Worm (Caenorhabditis elegans) whole organism, L4 larva: ENCODE data around the gene pik-1.

ENCODE experiments used
- D1046.2 ChIP-seq: fragments of 200-800 bp; sonication (Bioruptor generic); IDR thresholded peaks from 2 replicates; pipeline ENCODE4 v1.3.6; 2022; ENCODE audit warnings: missing genetic modification characterization, missing compliant biosample characterization
- F37D6.2 ChIP-seq: sonication (generic microtip); optimal IDR thresholded peaks from 2 replicates; lab custom pipeline; 2016; ENCODE audit warnings: mild to moderate bottlenecking, missing genetic modification characterization, missing compliant biosample characterization
- T20F7.1 ChIP-seq: fragments of 200-800 bp; sonication (Bioruptor generic); optimal IDR thresholded peaks from 2 replicates; lab custom pipeline; 2018; ENCODE audit warnings: mild to moderate bottlenecking, missing genetic modification characterization, missing compliant biosample characterization
- T26A8.4 ChIP-seq: fragments of 200-800 bp; sonication (Bioruptor generic); IDR thresholded peaks from 2 replicates; pipeline ENCODE4 v1.3.6; 2022; ENCODE audit warnings: missing genetic modification characterization, missing compliant biosample characterization
- aha-1 ChIP-seq: fragments of 150-350 bp; peaks from one replicate; lab custom pipeline; 2014; ENCODE audit warnings: missing biosample characterization, missing genetic modification characterization
- ama-1 ChIP-seq: fragments of 150-350 bp; optimal IDR thresholded peaks from 2 replicates; lab custom pipeline; 2014; ENCODE audit warnings: inconsistent platforms, mixed read lengths
- arid-1 ChIP-seq: fragments of 200-800 bp; sonication (Bioruptor generic); conservative IDR thresholded peaks from 2 replicates; pipeline ENCODE4 v1.3.6; 2022; ENCODE audit warnings: missing genetic modification reagents, missing genetic modification characterization, missing compliant biosample characterization
- ceh-32 ChIP-seq: sonication (generic microtip); optimal IDR thresholded peaks from 2 replicates; lab custom pipeline; 2016; ENCODE audit warnings: mild to moderate bottlenecking, missing genetic modification characterization, missing compliant biosample characterization; ENCODE audit not compliant: poor library complexity
- ceh-44 ChIP-seq: fragments of 200-800 bp; sonication (Bioruptor generic); IDR thresholded peaks from 2 replicates; pipeline ENCODE4 v1.3.6; 2022; ENCODE audit warnings: missing genetic modification reagents, missing genetic modification characterization, missing compliant biosample characterization
- ceh-62 ChIP-seq: sonication (generic microtip); optimal IDR thresholded peaks from 2 replicates; lab custom pipeline; 2017; ENCODE audit warnings: missing biosample characterization, missing genetic modification characterization
- ceh-82 ChIP-seq: sonication (generic microtip); optimal IDR thresholded peaks from 2 replicates; lab custom pipeline; 2017; ENCODE audit warnings: missing biosample characterization, missing genetic modification characterization
- ctbp-1 ChIP-seq: fragments of 200-800 bp; sonication (Bioruptor generic); IDR thresholded peaks from 2 replicates; pipeline ENCODE4 v1.3.6; 2022; ENCODE audit warnings: missing genetic modification reagents, missing genetic modification characterization, missing compliant biosample characterization
- daf-19 ChIP-seq: fragments of 200-800 bp; sonication (Bioruptor generic); conservative IDR thresholded peaks from 2 replicates; pipeline ENCODE4 v1.3.6; 2022; ENCODE audit warnings: missing genetic modification characterization, missing compliant biosample characterization
- dmd-6 ChIP-seq: fragments of 200-800 bp; sonication (Bioruptor generic); IDR thresholded peaks from 2 replicates; pipeline ENCODE4 v1.3.6; 2022; ENCODE audit warnings: missing genetic modification reagents, missing genetic modification characterization, missing compliant biosample characterization
- dmd-8 ChIP-seq: fragments of 200-800 bp; sonication (Bioruptor generic); IDR thresholded peaks from 2 replicates; pipeline ENCODE4 v1.3.6; 2022; ENCODE audit warnings: missing genetic modification characterization, missing compliant biosample characterization
- dmd-9 ChIP-seq: fragments of 200-800 bp; sonication (Bioruptor generic); IDR thresholded peaks from 2 replicates; pipeline ENCODE4 v1.3.6; 2022; ENCODE audit warnings: missing genetic modification reagents, missing genetic modification characterization, missing compliant biosample characterization
- dve-1 ChIP-seq: sonication (generic microtip); optimal IDR thresholded peaks from 2 replicates; lab custom pipeline; 2017; ENCODE audit warnings: antibody characterized with exemption, mild to moderate bottlenecking, missing genetic modification characterization, missing compliant biosample characterization; ENCODE audit not compliant: insufficient read depth
- egl-27 ChIP-seq: sonication (generic microtip); optimal IDR thresholded peaks from 3 replicates; lab custom pipeline; 2017; ENCODE audit warnings: missing biosample characterization, missing genetic modification reagents, missing genetic modification characterization
- egl-43 ChIP-seq: fragments of 200-800 bp; sonication (Bioruptor generic); IDR thresholded peaks from 2 replicates; pipeline ENCODE4 v1.3.6; 2022; ENCODE audit warnings: missing genetic modification reagents, missing genetic modification characterization, missing compliant biosample characterization
- fkh-10 ChIP-seq: fragments of 150-350 bp; optimal IDR thresholded peaks from 2 replicates; lab custom pipeline; 2014; ENCODE audit warnings: missing biosample characterization, missing genetic modification reagents, missing genetic modification characterization
- hif-1 ChIP-seq, 2 experiments: sonication (generic microtip); optimal IDR thresholded peaks; 2 replicates each; lab custom pipeline; 2016 to 2017; ENCODE audit warnings: missing compliant biosample characterization in 2 of 2, missing genetic modification characterization in 2 of 2, missing genetic modification reagents in 2 of 2, missing genotype in 2 of 2, mild to moderate bottlenecking in 1 of 2
- hlh-11 ChIP-seq: fragments of 200-800 bp; sonication (Bioruptor generic); optimal IDR thresholded peaks from 2 replicates; lab custom pipeline; 2018; ENCODE audit warnings: mild to moderate bottlenecking, missing genetic modification characterization, missing compliant biosample characterization
- hlh-30 ChIP-seq: sonication (generic microtip); optimal IDR thresholded peaks from 2 replicates; lab custom pipeline; 2017; ENCODE audit warnings: antibody characterized with exemption, mild to moderate bottlenecking, missing genetic modification characterization, missing compliant biosample characterization; ENCODE audit not compliant: insufficient read depth
- lim-7 ChIP-seq: fragments of 200-800 bp; sonication (Bioruptor generic); IDR thresholded peaks from 2 replicates; pipeline ENCODE4 v1.3.6; 2022; ENCODE audit warnings: missing genetic modification characterization, missing compliant biosample characterization
- lin-29 ChIP-seq: fragments of 200-800 bp; sonication (Bioruptor generic); IDR thresholded peaks from 2 replicates; pipeline ENCODE4 v1.3.6; 2022; ENCODE audit warnings: missing genetic modification reagents, missing genetic modification characterization, missing compliant biosample characterization
- lin-38 ChIP-seq: fragments of 200-800 bp; sonication (Bioruptor generic); IDR thresholded peaks from 2 replicates; pipeline ENCODE4 v1.3.6; 2022; ENCODE audit warnings: missing genetic modification reagents, missing genetic modification characterization, missing compliant biosample characterization
- lsy-2 ChIP-seq, 2 experiments: fragments of 150-350 bp in 1 of 2; sonication (generic microtip) in 1 of 2; optimal IDR thresholded peaks; 2 replicates each; lab custom pipeline; 2014 to 2017; ENCODE audit warnings: missing biosample characterization in 2 of 2, missing genetic modification characterization in 2 of 2
- mdl-1 ChIP-seq, 2 experiments: fragments of 150-350 bp in 1 of 2; sonication (generic microtip) in 1 of 2; optimal IDR thresholded peaks; 2 replicates each; lab custom pipeline; 2014 to 2017; ENCODE audit warnings: missing biosample characterization in 2 of 2, missing genetic modification characterization in 2 of 2
- mes-2 ChIP-seq: sonication (generic microtip); optimal IDR thresholded peaks from 2 replicates; lab custom pipeline; 2016; ENCODE audit warnings: missing genotype, mild to moderate bottlenecking, missing genetic modification characterization, missing compliant biosample characterization; ENCODE audit not compliant: poor library complexity, severe bottlenecking
- mxl-2 ChIP-seq: fragments of 200-800 bp; sonication (Bioruptor generic); conservative IDR thresholded peaks from 2 replicates; pipeline ENCODE4 v1.3.6; 2022; ENCODE audit warnings: missing genetic modification reagents, missing genetic modification characterization, missing compliant biosample characterization
- nhr-10 ChIP-seq: fragments of 150-350 bp; optimal IDR thresholded peaks from 2 replicates; lab custom pipeline; 2014; ENCODE audit warnings: missing biosample characterization, missing genetic modification characterization
- nhr-102 ChIP-seq: sonication (generic microtip); optimal IDR thresholded peaks from 2 replicates; lab custom pipeline; 2016; ENCODE audit warnings: mild to moderate bottlenecking, missing genetic modification characterization, moderate library complexity, missing compliant biosample characterization
- nhr-11 ChIP-seq: fragments of 150-350 bp; optimal IDR thresholded peaks from 2 replicates; lab custom pipeline; 2014; ENCODE audit warnings: missing biosample characterization, missing genetic modification characterization
- nhr-28 ChIP-seq: fragments of 150-350 bp; optimal IDR thresholded peaks from 2 replicates; lab custom pipeline; 2014; ENCODE audit warnings: missing biosample characterization, missing genetic modification characterization
- nhr-41 ChIP-seq: fragments of 200-800 bp; sonication (Bioruptor generic); IDR thresholded peaks from 2 replicates; pipeline ENCODE4 v1.3.6; 2022; ENCODE audit warnings: missing genetic modification reagents, missing genetic modification characterization, missing compliant biosample characterization
- nhr-42 ChIP-seq: fragments of 200-800 bp; sonication (Bioruptor generic); IDR thresholded peaks from 2 replicates; pipeline ENCODE4 v1.3.6; 2022; ENCODE audit warnings: missing genetic modification characterization, missing compliant biosample characterization
- nhr-6 ChIP-seq: fragments of 150-350 bp; optimal IDR thresholded peaks from 2 replicates; lab custom pipeline; 2014; ENCODE audit warnings: missing biosample characterization, missing genetic modification characterization
- nhr-77 ChIP-seq: fragments of 150-350 bp; optimal IDR thresholded peaks from 2 replicates; lab custom pipeline; 2014; ENCODE audit warnings: missing biosample characterization, missing genetic modification characterization
- pha-4 ChIP-seq, 2 experiments: fragments of 150-350 bp in 1 of 2; fragments of 200-800 bp in 1 of 2; sonication (Bioruptor generic) in 1 of 2; IDR thresholded peaks in 1 of 2; optimal IDR thresholded peaks in 1 of 2; 2 replicates each; pipeline versions ENCODE4 v1.3.6 to Lab custom; 2014 to 2022; ENCODE audit warnings: missing genetic modification characterization in 2 of 2, missing genetic modification reagents in 2 of 2, missing biosample characterization in 1 of 2, missing compliant biosample characterization in 1 of 2
- rbr-2 ChIP-seq: sonication (generic microtip); optimal IDR thresholded peaks from 2 replicates; lab custom pipeline; 2016; ENCODE audit warnings: missing genotype, missing genetic modification characterization, missing compliant biosample characterization
- spr-1 ChIP-seq: sonication (generic microtip); optimal IDR thresholded peaks from 2 replicates; lab custom pipeline; 2016; ENCODE audit warnings: mild to moderate bottlenecking, missing genetic modification characterization, missing compliant biosample characterization
- unc-130 ChIP-seq: sonication (generic microtip); optimal IDR thresholded peaks from 2 replicates; lab custom pipeline; 2016; ENCODE audit warnings: missing genetic modification reagents, missing genetic modification characterization, missing compliant biosample characterization
- unc-39 ChIP-seq: sonication (generic microtip); optimal IDR thresholded peaks from 2 replicates; lab custom pipeline; 2017; ENCODE audit warnings: missing biosample characterization, missing genetic modification characterization
- zag-1 ChIP-seq: fragments of 150-350 bp; optimal IDR thresholded peaks from 2 replicates; lab custom pipeline; 2014; ENCODE audit warnings: missing biosample characterization, missing genetic modification characterization
- zfp-2 ChIP-seq: sonication (generic microtip); optimal IDR thresholded peaks from 2 replicates; lab custom pipeline; 2016; ENCODE audit warnings: mild to moderate bottlenecking, missing genetic modification characterization, missing compliant biosample characterization
- zfp-3 ChIP-seq: fragments of 200-800 bp; sonication (Bioruptor generic); conservative IDR thresholded peaks from 2 replicates; pipeline ENCODE4 v1.3.6; 2022; ENCODE audit warnings: missing genetic modification reagents, missing genetic modification characterization, missing compliant biosample characterization
- ztf-11 ChIP-seq: fragments of 150-350 bp; optimal IDR thresholded peaks from 2 replicates; lab custom pipeline; 2014; ENCODE audit warnings: missing biosample characterization, missing genetic modification characterization
- ztf-7 ChIP-seq: fragments of 150-350 bp; optimal IDR thresholded peaks from 2 replicates; lab custom pipeline; 2014; ENCODE audit warnings: missing biosample characterization, missing genetic modification characterization

The pik-1 gene

DNA sequence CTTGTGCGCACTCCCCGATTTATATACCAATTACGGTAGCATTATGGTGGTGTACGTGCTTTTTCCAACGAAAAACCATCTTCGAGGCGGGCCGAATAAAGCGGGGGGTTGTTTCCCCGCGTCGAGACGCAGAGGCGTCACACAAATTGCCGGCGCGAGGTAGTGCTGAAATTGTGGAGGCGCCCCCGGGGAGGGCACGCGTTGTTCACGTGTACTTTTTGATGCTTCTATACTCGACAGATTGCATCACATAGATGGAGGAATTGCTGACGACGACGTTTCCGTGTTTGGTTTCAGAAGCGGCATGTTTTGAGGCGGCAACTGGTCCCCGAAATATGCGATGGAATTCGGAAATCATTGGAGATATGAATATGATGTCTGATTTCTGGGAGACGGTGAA is 20.6 kb upstream of the pik-1 start (continued):
- TF ChIP-seq unc-130 (GFP tag; lab: Kevin White, UChicago) (no peak), D1046.2 (GFP tag; lab: Robert Waterston, UW) (0 out of 2 replicates have a peak, but pooled peaks have one; percentile 4), ctbp-1 (GFP tag; lab: Robert Waterston, UW) (peak; percentile 90), ztf-11 (tag; lab: Kevin White, UChicago) (no peak), spr-1 (tag; lab: Kevin White, UChicago) (peak; percentile 55), zfp-2 (tag; lab: Kevin White, UChicago) (peak; percentile 21), fkh-10 (peak; percentile 89), nhr-10 (tag; lab: Kevin White, UChicago) (no peak), nhr-42 (GFP tag; lab: Robert Waterston, UW) (peak; percentile 56; the same call in 1 of the 2 replicates), F37D6.2 (tag; lab: Kevin White, UChicago) (peak; percentile 64), arid-1 (GFP tag; lab: Robert Waterston, UW) (0 out of 2 replicates have a peak, but pooled peaks have one; percentile 37), lin-29 (GFP tag; lab: Robert Waterston, UW) (peak; percentile 16; the same call in 1 of the 2 replicates), zfp-3 (GFP tag; lab: Robert Waterston, UW) (no peak), zag-1 (tag; lab: Kevin White, UChicago) (no peak), pha-4 (GFP tag; IDR thresholded peaks at IDR 0.05; lab: Robert Waterston, UW) (peak; percentile 75), pha-4 (tag; optimal IDR thresholded peaks at IDR 0.05; lab: Kevin White, UChicago) (no peak), nhr-11 (tag; lab: Kevin White, UChicago) (peak; percentile 84), ceh-82 (no peak), hlh-11 (tag; lab: Kevin White, UChicago) (peak; percentile 97), ceh-44 (no peak), rbr-2 (tag; lab: Kevin White, UChicago) (peak; percentile 81), egl-43 (peak; percentile 72), unc-39 (tag; lab: Kevin White, UChicago) (no peak), T26A8.4 (GFP tag; lab: Robert Waterston, UW) (peak; percentile 67)

- no peak for TF ChIP-seq lim-7 (GFP tag; lab: Robert Waterston, UW)
- peak; percentile 60 for TF ChIP-seq dmd-6 (GFP tag; lab: Robert Waterston, UW)
- TF ChIP-seq mdl-1 (tag; optimal IDR thresholded peaks at IDR 0.05; lab: Kevin White, UChicago): peak in 1 of 2 experiments; percentile 32
- peak; percentile 93 to 98 for TF ChIP-seq hif-1 (tag; optimal IDR thresholded peaks at IDR 0.05; lab: Kevin White, UChicago)
- no peak for TF ChIP-seq dmd-8 (GFP tag; lab: Robert Waterston, UW)
- no peak for TF ChIP-seq unc-39 (tag; lab: Kevin White, UChicago)
- no peak for TF ChIP-seq ceh-62 (tag; lab: Kevin White, UChicago)
- TF ChIP-seq ceh-82: no peak
- peak; percentile 64 for TF ChIP-seq hlh-30 (tag; lab: Kevin White, UChicago)
- TF ChIP-seq ztf-7 (tag; lab: Kevin White, UChicago): peak; percentile 21
- peak; percentile 100 for TF ChIP-seq aha-1 (tag; lab: Kevin White, UChicago)
- no peak for TF ChIP-seq egl-27
- TF ChIP-seq ztf-11 (tag; lab: Kevin White, UChicago): no peak
- no peak for TF ChIP-seq dmd-9 (GFP tag; lab: Robert Waterston, UW)
- TF ChIP-seq lin-38: no peak
- peak; percentile 77 for TF ChIP-seq dve-1 (tag; lab: Kevin White, UChicago)
- TF ChIP-seq F37D6.2 (tag; lab: Kevin White, UChicago): no peak
- no peak for TF ChIP-seq nhr-6 (tag; lab: Kevin White, UChicago)
- TF ChIP-seq mxl-2 (GFP tag; lab: Robert Waterston, UW): peak; percentile 59; the same call in 1 of the 2 replicates
- TF ChIP-seq ceh-32: no peak
- TF ChIP-seq rbr-2 (tag; lab: Kevin White, UChicago): no peak
- TF ChIP-seq ama-1 (lab: Kevin White, UChicago): no peak
- TF ChIP-seq daf-19 (GFP tag; lab: Robert Waterston, UW): no peak
- peak; percentile 90 for TF ChIP-seq nhr-28 (tag; lab: Kevin White, UChicago)
- TF ChIP-seq ctbp-1 (GFP tag; lab: Robert Waterston, UW): no peak
- peak in 1 of 2 experiments; percentile 16 for TF ChIP-seq lsy-2 (tag; optimal IDR thresholded peaks at IDR 0.05; lab: Kevin White, UChicago)
- TF ChIP-seq D1046.2 (GFP tag; lab: Robert Waterston, UW): no peak
- TF ChIP-seq nhr-102: peak; percentile 35
- TF ChIP-seq mes-2 (tag; lab: Kevin White, UChicago): no peak
- no peak for TF ChIP-seq zfp-3 (GFP tag; lab: Robert Waterston, UW)
- no peak for TF ChIP-seq nhr-77
- no peak for TF ChIP-seq nhr-41 (GFP tag; lab: Robert Waterston, UW)
- peak; percentile 65 for TF ChIP-seq hlh-11 (tag; lab: Kevin White, UChicago)
- no peak for TF ChIP-seq T20F7.1 (GFP tag; lab: Kevin White, UChicago)
- no peak for TF ChIP-seq fkh-10
Measured at ce11 chrIV:13396375-13396774, 19.5 kb upstream of the pik-1 start.
